Worm (Caenorhabditis elegans) whole organism, L3 larva: ENCODE measurements around the gene lbp-9.

Source experiments
- nhr-23 ChIP-seq: fragments of 150-350 bp; optimal IDR thresholded peaks from 2 replicates; lab custom pipeline; 2014; ENCODE audit warnings: missing biosample characterization, missing genetic modification reagents, missing genetic modification characterization
- unc-62 ChIP-seq: fragments of 150-350 bp; sonication (generic microtip); optimal IDR thresholded peaks from 4 replicates; lab custom pipeline; 2014; ENCODE audit warnings: missing biosample characterization, missing genetic modification reagents, missing genetic modification characterization

- TF ChIP-seq unc-62 (GFP tag; lab: Kevin White, UChicago) (no peak), nhr-23 (no peak)
Observed at ce11 chrV:2095204-2095603, 27.0 kb downstream of the lbp-9 start, which contains the start of gene F36F12.2.
